Worm (Caenorhabditis elegans) whole organism, young adult: ENCODE results near the gene acdh-11.

Source experiments
- B0261.1 ChIP-seq: sonication (generic microtip); optimal IDR thresholded peaks from 2 replicates; lab custom pipeline; 2016; ENCODE audit warnings: mild to moderate bottlenecking, missing genetic modification characterization, moderate library complexity, missing compliant biosample characterization
- B0336.3 ChIP-seq: fragments of 200-800 bp; sonication (Bioruptor generic); IDR thresholded peaks from 2 replicates; pipeline ENCODE4 v1.3.6; 2022; ENCODE audit warnings: missing genetic modification characterization, missing compliant biosample characterization
- C06A6.2 ChIP-seq: fragments of 200-800 bp; sonication (Bioruptor generic); conservative IDR thresholded peaks from 2 replicates; pipeline ENCODE4 v1.3.6; 2022; ENCODE audit warnings: missing genetic modification characterization, missing compliant biosample characterization
- C17E4.6 ChIP-seq: fragments of 200-800 bp; sonication (Bioruptor generic); IDR thresholded peaks from 2 replicates; pipeline ENCODE4 v1.3.6; 2022; ENCODE audit warnings: missing genetic modification reagents, missing genetic modification characterization, missing compliant biosample characterization
- F10E7.11 ChIP-seq: sonication (generic microtip); optimal IDR thresholded peaks from 2 replicates; lab custom pipeline; 2017; ENCODE audit warnings: mild to moderate bottlenecking, missing genetic modification characterization, moderate library complexity, missing compliant biosample characterization
- F37B4.10 ChIP-seq: fragments of 200-800 bp; sonication (Bioruptor generic); IDR thresholded peaks from 2 replicates; pipeline ENCODE4 v1.3.6; 2022; ENCODE audit warnings: missing genetic modification characterization, missing compliant biosample characterization
- F52B5.7 ChIP-seq: sonication (generic microtip); optimal IDR thresholded peaks from 2 replicates; lab custom pipeline; 2016; ENCODE audit warnings: mild to moderate bottlenecking, missing genetic modification characterization, missing compliant biosample characterization
- F57C9.4 ChIP-seq: sonication (generic microtip); optimal IDR thresholded peaks from 2 replicates; lab custom pipeline; 2017; ENCODE audit warnings: mild to moderate bottlenecking, missing genetic modification characterization, missing compliant biosample characterization
- K11D2.4 ChIP-seq: fragments of 200-800 bp; sonication (Bioruptor generic); IDR thresholded peaks from 2 replicates; pipeline ENCODE4 v1.3.6; 2022; ENCODE audit warnings: missing genetic modification reagents, missing genetic modification characterization, missing compliant biosample characterization
- K12H6.12 ChIP-seq: fragments of 200-800 bp; sonication (Bioruptor generic); optimal IDR thresholded peaks from 2 replicates; lab custom pipeline; 2018; ENCODE audit warnings: mild to moderate bottlenecking, missing genetic modification characterization, missing compliant biosample characterization
- T07F8.4 ChIP-seq: sonication (generic microtip); optimal IDR thresholded peaks from 2 replicates; lab custom pipeline; 2016; ENCODE audit warnings: mild to moderate bottlenecking, missing genetic modification characterization, moderate library complexity, missing compliant biosample characterization
- Y53G8AR.9 ChIP-seq: fragments of 200-800 bp; sonication (Bioruptor generic); conservative IDR thresholded peaks from 2 replicates; pipeline ENCODE4 v1.3.6; 2022; ENCODE audit warnings: missing genetic modification reagents, missing genetic modification characterization, missing compliant biosample characterization
- Y95B8A.8 ChIP-seq: fragments of 200-800 bp; sonication (Bioruptor generic); IDR thresholded peaks from 2 replicates; pipeline ENCODE4 v1.3.6; 2022; ENCODE audit warnings: missing genetic modification reagents, missing genetic modification characterization, missing compliant biosample characterization
- attf-5 ChIP-seq: fragments of 200-800 bp; sonication (Bioruptor generic); optimal IDR thresholded peaks from 2 replicates; lab custom pipeline; 2018; ENCODE audit warnings: mild to moderate bottlenecking, missing genetic modification characterization, missing compliant biosample characterization
- bed-1 ChIP-seq: fragments of 200-800 bp; sonication (Bioruptor generic); IDR thresholded peaks from 2 replicates; pipeline ENCODE4 v1.3.6; 2022; ENCODE audit warnings: missing genetic modification reagents, missing genetic modification characterization, missing compliant biosample characterization
- bed-2 ChIP-seq: fragments of 200-800 bp; sonication (Bioruptor generic); IDR thresholded peaks from 2 replicates; pipeline ENCODE4 v1.3.6; 2022; ENCODE audit warnings: missing genetic modification reagents, missing genetic modification characterization, missing compliant biosample characterization
- cebp-2 ChIP-seq: fragments of 200-800 bp; sonication (Bioruptor generic); IDR thresholded peaks from 2 replicates; pipeline ENCODE4 v1.3.6; 2022; ENCODE audit warnings: missing genetic modification characterization, missing compliant biosample characterization
- ceh-27 ChIP-seq: fragments of 200-800 bp; sonication (Bioruptor generic); optimal IDR thresholded peaks from 2 replicates; lab custom pipeline; 2018; ENCODE audit warnings: mild to moderate bottlenecking, missing genetic modification characterization, moderate library complexity, missing compliant biosample characterization
- dpff-1 ChIP-seq: sonication (generic microtip); optimal IDR thresholded peaks from 2 replicates; lab custom pipeline; 2017; ENCODE audit warnings: mild to moderate bottlenecking, missing genetic modification characterization, missing compliant biosample characterization
- egl-18 ChIP-seq: fragments of 200-800 bp; sonication (Bioruptor generic); IDR thresholded peaks from 2 replicates; pipeline ENCODE4 v1.3.6; 2022; ENCODE audit warnings: missing genetic modification reagents, missing genetic modification characterization, missing compliant biosample characterization
- egrh-3 ChIP-seq: fragments of 200-800 bp; sonication (Bioruptor generic); IDR thresholded peaks from 2 replicates; pipeline ENCODE4 v1.3.6; 2022; ENCODE audit warnings: missing genetic modification reagents, missing genetic modification characterization, missing compliant biosample characterization
- ets-4 ChIP-seq: fragments of 200-800 bp; sonication (Bioruptor generic); optimal IDR thresholded peaks from 2 replicates; lab custom pipeline; 2018; ENCODE audit warnings: mild to moderate bottlenecking, missing genetic modification characterization, missing compliant biosample characterization
- gei-17 ChIP-seq: fragments of 200-800 bp; sonication (Bioruptor generic); optimal IDR thresholded peaks from 2 replicates; lab custom pipeline; 2018; ENCODE audit warnings: mild to moderate bottlenecking, missing genetic modification characterization, missing compliant biosample characterization
- him-1 ChIP-seq: sonication (generic microtip); optimal IDR thresholded peaks from 2 replicates; lab custom pipeline; 2016; ENCODE audit warnings: missing genotype, missing genetic modification reagents, missing genetic modification characterization, missing compliant biosample characterization
- hlh-12 ChIP-seq: sonication (generic microtip); optimal IDR thresholded peaks from 2 replicates; lab custom pipeline; 2016; ENCODE audit warnings: missing genetic modification characterization, missing compliant biosample characterization
- hmg-1.2 ChIP-seq: fragments of 200-800 bp; sonication (Bioruptor generic); IDR thresholded peaks from 2 replicates; pipeline ENCODE4 v1.3.6; 2022; ENCODE audit warnings: missing genetic modification reagents, missing genetic modification characterization, missing compliant biosample characterization
- hsf-1 ChIP-seq: fragments of 200-800 bp; sonication (Bioruptor generic); IDR thresholded peaks from 2 replicates; pipeline ENCODE4 v1.3.6; 2022; ENCODE audit warnings: missing genetic modification reagents, missing genetic modification characterization, missing compliant biosample characterization
- let-607 ChIP-seq, 2 experiments: fragments of 200-800 bp in 1 of 2; sonication (Bioruptor generic) in 1 of 2; sonication (generic microtip) in 1 of 2; optimal IDR thresholded peaks; 2 replicates each; lab custom pipeline; 2016 to 2018; ENCODE audit warnings: mild to moderate bottlenecking in 2 of 2, missing compliant biosample characterization in 2 of 2, missing genetic modification characterization in 2 of 2, moderate library complexity in 2 of 2, missing genotype in 1 of 2
- lin-26 ChIP-seq: fragments of 200-800 bp; sonication (Bioruptor generic); IDR thresholded peaks from 2 replicates; pipeline ENCODE4 v1.3.6; 2022; ENCODE audit warnings: missing genetic modification reagents, missing genetic modification characterization, missing compliant biosample characterization
- lin-35 ChIP-seq, 3 experiments: fragments of 150-350 bp in 2 of 3; sonication (generic microtip) in 1 of 3; optimal IDR thresholded peaks; 2 replicates each; lab custom pipeline; 2014 to 2018; ENCODE audit warnings: missing biosample characterization in 3 of 3, missing genetic modification characterization in 3 of 3, missing genetic modification reagents in 3 of 3
- lin-40 ChIP-seq: sonication (generic microtip); optimal IDR thresholded peaks from 2 replicates; lab custom pipeline; 2016; ENCODE audit warnings: missing genetic modification characterization, mild to moderate bottlenecking, missing compliant biosample characterization, missing genotype, missing genetic modification reagents
- lin-54 ChIP-seq: fragments of 200-800 bp; sonication (Bioruptor generic); optimal IDR thresholded peaks from 2 replicates; lab custom pipeline; 2018; ENCODE audit warnings: mild to moderate bottlenecking, missing genetic modification characterization, missing compliant biosample characterization
- lir-1 ChIP-seq: fragments of 200-800 bp; sonication (Bioruptor generic); conservative IDR thresholded peaks from 2 replicates; pipeline ENCODE4 v1.3.6; 2022; ENCODE audit warnings: missing genetic modification reagents, missing genetic modification characterization, missing compliant biosample characterization
- lsy-27 ChIP-seq: sonication (generic microtip); optimal IDR thresholded peaks from 2 replicates; lab custom pipeline; 2017; ENCODE audit warnings: missing genetic modification characterization, mild to moderate bottlenecking, missing compliant biosample characterization, antibody characterized with exemption, missing genotype, borderline replicate concordance; ENCODE audit not compliant: insufficient read depth
- mcd-1 ChIP-seq: fragments of 200-800 bp; sonication (Bioruptor generic); IDR thresholded peaks from 2 replicates; pipeline ENCODE4 v1.3.6; 2022; ENCODE audit warnings: missing genetic modification reagents, missing genetic modification characterization, missing compliant biosample characterization
- nfya-1 ChIP-seq: sonication (generic microtip); optimal IDR thresholded peaks from 2 replicates; lab custom pipeline; 2017; ENCODE audit warnings: antibody characterized with exemption, missing compliant biosample characterization, missing genetic modification characterization, borderline replicate concordance; ENCODE audit not compliant: insufficient read depth
- nhr-90 ChIP-seq: sonication (generic microtip); optimal IDR thresholded peaks from 2 replicates; lab custom pipeline; 2016; ENCODE audit warnings: missing genotype, mild to moderate bottlenecking, missing genetic modification characterization, missing compliant biosample characterization
- rec-8 ChIP-seq, 2 experiments: sonication (generic microtip); optimal IDR thresholded peaks; 2 replicates each; lab custom pipeline; 2016; ENCODE audit warnings: mild to moderate bottlenecking in 2 of 2, missing genetic modification characterization in 2 of 2, missing genetic modification reagents in 2 of 2, missing genotype in 2 of 2, missing biosample characterization in 1 of 2, missing compliant biosample characterization in 1 of 2, moderate library complexity in 1 of 2
- repo-1 ChIP-seq: sonication (generic microtip); optimal IDR thresholded peaks from 2 replicates; lab custom pipeline; 2017; ENCODE audit warnings: mild to moderate bottlenecking, missing genetic modification characterization, missing compliant biosample characterization
- snpc-1.3 ChIP-seq: sonication (generic microtip); optimal IDR thresholded peaks from 2 replicates; lab custom pipeline; 2017; ENCODE audit warnings: missing genetic modification characterization, mild to moderate bottlenecking, missing compliant biosample characterization, antibody characterized with exemption, moderate library complexity, missing genotype, missing genetic modification reagents; ENCODE audit not compliant: insufficient read depth
- tbp1 ChIP-seq: fragments of 200-800 bp; sonication (Bioruptor generic); optimal IDR thresholded peaks from 2 replicates; lab custom pipeline; 2018; ENCODE audit warnings: mild to moderate bottlenecking, missing genetic modification characterization, missing compliant biosample characterization
- tlf-1 ChIP-seq: fragments of 200-800 bp; sonication (Bioruptor generic); optimal IDR thresholded peaks from 2 replicates; lab custom pipeline; 2018; ENCODE audit warnings: mild to moderate bottlenecking, missing genetic modification characterization, missing compliant biosample characterization
- zfh-2 ChIP-seq: fragments of 200-800 bp; sonication (Bioruptor generic); conservative IDR thresholded peaks from 2 replicates; pipeline ENCODE4 v1.3.6; 2022; ENCODE audit warnings: missing genetic modification reagents, missing genetic modification characterization, missing compliant biosample characterization
- zim-3 ChIP-seq: sonication (generic microtip); optimal IDR thresholded peaks from 2 replicates; lab custom pipeline; 2017; ENCODE audit warnings: mild to moderate bottlenecking, missing genetic modification characterization, moderate library complexity, missing compliant biosample characterization
- ztf-18 ChIP-seq: sonication (generic microtip); optimal IDR thresholded peaks from 2 replicates; lab custom pipeline; 2016; ENCODE audit warnings: missing genotype, mild to moderate bottlenecking, missing genetic modification characterization, missing compliant biosample characterization
- ztf-22 ChIP-seq: fragments of 200-800 bp; sonication (Bioruptor generic); optimal IDR thresholded peaks from 2 replicates; lab custom pipeline; 2018; ENCODE audit warnings: mild to moderate bottlenecking, missing genetic modification characterization, moderate library complexity, missing compliant biosample characterization
- ztf-26 ChIP-seq: sonication (generic microtip); optimal IDR thresholded peaks from 2 replicates; lab custom pipeline; 2017; ENCODE audit warnings: missing genetic modification characterization, missing compliant biosample characterization
- ztf-28 ChIP-seq: fragments of 200-800 bp; sonication (Bioruptor generic); IDR thresholded peaks from 2 replicates; pipeline ENCODE4 v1.3.6; 2022; ENCODE audit warnings: missing genetic modification reagents, missing genetic modification characterization, missing compliant biosample characterization

The acdh-11 gene

DNA sequence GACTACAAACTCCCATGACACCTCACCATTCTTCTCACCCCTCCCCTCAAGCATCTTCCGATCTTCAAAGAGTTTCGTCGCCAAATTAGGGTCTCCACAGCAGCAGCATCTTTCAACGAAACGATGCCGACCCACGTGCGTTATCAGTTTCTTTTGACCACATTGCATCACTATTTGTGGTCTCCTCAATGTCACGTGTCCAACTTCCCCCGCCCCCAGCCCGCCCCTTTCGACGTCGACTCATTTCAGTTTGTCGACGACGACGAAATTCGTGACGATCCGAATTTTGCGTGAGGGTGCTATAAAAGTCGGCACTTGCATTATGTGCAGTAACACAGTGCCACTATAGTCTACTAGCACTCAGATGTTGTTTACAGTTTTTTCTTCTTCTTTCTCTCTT lies 31.9 kb upstream of the acdh-11 start (continued):
- TF ChIP-seq bed-2 (GFP tag; lab: Robert Waterston, UW) (no peak), Y53G8AR.9 (GFP tag; lab: Robert Waterston, UW) (peak; percentile 66; the same call in 1 of the 2 replicates), ztf-22 (GFP tag; lab: Kevin White, UChicago) (peak; percentile 79), ztf-18 (tag; lab: Kevin White, UChicago) (no peak), him-1 (tag; lab: Kevin White, UChicago) (no peak), lin-35 (GFP tag; optimal IDR thresholded peaks at IDR 0.05; lab: Kevin White, UChicago) (no peak), B0261.1 (tag; lab: Kevin White, UChicago) (no peak), F10E7.11 (tag; lab: Kevin White, UChicago) (no peak), F52B5.7 (tag; lab: Kevin White, UChicago) (no peak), ets-4 (GFP tag; lab: Kevin White, UChicago) (peak; percentile 50), C17E4.6 (GFP tag; lab: Robert Waterston, UW) (no peak), repo-1 (tag; lab: Kevin White, UChicago) (peak; percentile 73), K11D2.4 (peak; percentile 46; the same call in 1 of the 2 replicates), F57C9.4 (tag; lab: Kevin White, UChicago) (no peak), lin-26 (GFP tag; lab: Robert Waterston, UW) (peak; percentile 79), dpff-1 (tag; lab: Kevin White, UChicago) (no peak), zim-3 (no peak), nfya-1 (tag; lab: Kevin White, UChicago) (no peak), lir-1 (GFP tag; lab: Robert Waterston, UW) (peak; percentile 54; the same call in 1 of the 2 replicates), K12H6.12 (tag; lab: Kevin White, UChicago) (no peak), ztf-26 (tag; lab: Kevin White, UChicago) (peak; percentile 91), tbp1 (GFP tag; lab: Kevin White, UChicago) (peak; percentile 60), tlf-1 (peak; percentile 34), egl-18 (GFP tag; lab: Robert Waterston, UW) (no peak), lsy-27 (tag; lab: Kevin White, UChicago) (no peak), hsf-1 (GFP tag; lab: Robert Waterston, UW) (no peak), lin-40 (tag; lab: Kevin White, UChicago) (peak; percentile 7), C06A6.2 (GFP tag; lab: Robert Waterston, UW) (peak; percentile 74), ceh-27 (GFP tag; lab: Kevin White, UChicago) (peak; percentile 13), B0336.3 (GFP tag; lab: Robert Waterston, UW) (peak; percentile 74), rec-8 (tag; optimal IDR thresholded peaks at IDR 0.05; lab: Kevin White, UChicago) (no peak), snpc-1.3 (no peak), nhr-90 (tag; lab: Kevin White, UChicago) (no peak), zfh-2 (peak; percentile 38; the same call in 1 of the 2 replicates), ztf-28 (GFP tag; lab: Robert Waterston, UW) (no peak), hmg-1.2 (peak; percentile 36; the same call in 1 of the 2 replicates), T07F8.4 (tag; lab: Kevin White, UChicago) (no peak), egrh-3 (peak; percentile 38; the same call in 1 of the 2 replicates), let-607 (tag; optimal IDR thresholded peaks at IDR 0.05; lab: Kevin White, UChicago) (peak in 1 of 2 experiments; percentile 74), lin-54 (peak; percentile 50), cebp-2 (0 out of 2 replicates have a peak, but pooled peaks have one; percentile 70), hlh-12 (no peak), Y95B8A.8 (GFP tag; lab: Robert Waterston, UW) (no peak), gei-17 (GFP tag; lab: Kevin White, UChicago) (no peak), mcd-1 (GFP tag; lab: Robert Waterston, UW) (peak; percentile 64), attf-5 (peak; percentile 63), bed-1 (GFP tag; lab: Robert Waterston, UW) (no peak), F37B4.10 (no peak)
